Worm (Caenorhabditis elegans): ENCODE results near the gene srxa-1.

- TF ChIP-seq ztf-29 (GFP tag; IDR thresholded peaks at IDR 0.05) (no peak), ref-1 (GFP tag; conservative IDR thresholded peaks at IDR 0.05) (no peak), T22C8.4 (GFP tag; IDR thresholded peaks at IDR 0.05) (no peak), klf-2 (GFP tag; conservative IDR thresholded peaks at IDR 0.05) (no peak), flt-1 (GFP tag; IDR thresholded peaks at IDR 0.05) (no peak), tab-1 (GFP tag; IDR thresholded peaks at IDR 0.05) (no peak), cog-1 (tag; optimal IDR thresholded peaks at IDR 0.05) (no peak), ztf-23 (GFP tag; IDR thresholded peaks at IDR 0.05) (no peak)
Observed at ce11 chrV:20778886-20779285, 47.0 kb downstream of the srxa-1 start.

All from whole organism, midembryonic.